Fruit fly (Drosophila melanogaster) whole organism, adult: ENCODE results near the gene Srp14.

Experiments used
- CG11617 ChIP-seq: fragments of 200-800 bp; sonication (Bioruptor generic); optimal IDR thresholded peaks from 2 replicates; lab custom pipeline; 2017; ENCODE audit warnings: mild to moderate bottlenecking, missing biosample characterization, missing genetic modification reagents, missing genetic modification characterization
- CG14711 ChIP-seq: fragments of 200-800 bp; sonication (Bioruptor generic); optimal IDR thresholded peaks from 2 replicates; lab custom pipeline; 2018; ENCODE audit warnings: missing biosample characterization, mild to moderate bottlenecking, missing genetic modification characterization, moderate library complexity
- CG1620 ChIP-seq: fragments of 200-800 bp; sonication (Bioruptor generic); optimal IDR thresholded peaks from 2 replicates; lab custom pipeline; 2016; ENCODE audit warnings: missing biosample characterization, missing genetic modification characterization
- CG33017 ChIP-seq: fragments of 200-800 bp; sonication (Bioruptor generic); optimal IDR thresholded peaks from 2 replicates; lab custom pipeline; 2018; ENCODE audit warnings: missing biosample characterization, mild to moderate bottlenecking, missing genetic modification characterization, moderate library complexity
- CG7101 ChIP-seq: fragments of 200-800 bp; sonication (Bioruptor generic); optimal IDR thresholded peaks from 2 replicates; lab custom pipeline; 2018; ENCODE audit warnings: missing biosample characterization, mild to moderate bottlenecking, missing genetic modification characterization, moderate library complexity
- Hr96 ChIP-seq: fragments of 200-800 bp; sonication (Bioruptor generic); optimal IDR thresholded peaks from 2 replicates; lab custom pipeline; 2016; ENCODE audit warnings: missing biosample characterization, missing genetic modification characterization
- bab1 ChIP-seq: fragments of 200-800 bp; sonication (Bioruptor generic); optimal IDR thresholded peaks from 3 replicates; lab custom pipeline; 2019; ENCODE audit warnings: missing biosample characterization, mild to moderate bottlenecking, missing genetic modification characterization, moderate library complexity
- cnc ChIP-seq, 2 experiments: fragments of >200 bp; optimal IDR thresholded peaks; 2 replicates each; lab custom pipeline; 2017
- ovo ChIP-seq: fragments of 200-800 bp; sonication (Bioruptor generic); optimal IDR thresholded peaks from 2 replicates; lab custom pipeline; 2016; ENCODE audit warnings: missing biosample characterization, missing genetic modification characterization
- pad ChIP-seq: fragments of 200-800 bp; sonication (Bioruptor generic); optimal IDR thresholded peaks from 3 replicates; lab custom pipeline; 2017; ENCODE audit warnings: missing biosample characterization, missing genetic modification characterization, mild to moderate bottlenecking, moderate library complexity, missing genetic modification reagents

DNA sequence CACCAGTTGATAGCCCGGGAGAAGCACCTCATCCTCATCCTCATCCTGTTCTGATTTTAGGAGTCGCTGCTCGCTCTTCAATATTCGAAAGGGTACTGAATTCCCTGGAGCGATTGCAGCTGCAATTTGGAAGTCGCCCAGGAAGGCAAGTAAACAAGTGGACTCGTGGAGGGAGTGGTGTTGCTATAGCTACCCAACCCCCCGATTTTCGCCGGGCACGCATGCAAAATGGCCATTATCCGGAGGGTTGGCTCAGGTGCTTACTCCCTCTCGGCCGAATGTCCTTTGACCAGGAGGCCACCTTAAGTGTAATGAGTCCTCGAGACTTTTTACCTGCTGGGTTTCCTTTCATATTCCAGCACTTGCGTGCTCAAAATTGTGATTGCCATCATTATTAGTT is 36.9 kb downstream of the Srp14 start, which contains the start of gene CG15923:
- no peak for TF ChIP-seq CG1620 (GFP tag; lab: Kevin White, UChicago)
- no peak for TF ChIP-seq bab1 (GFP tag; lab: Kevin White, UChicago)
- no peak for TF ChIP-seq CG7101
- no peak for TF ChIP-seq CG33017
- TF ChIP-seq CG11617 (GFP tag; lab: Kevin White, UChicago), result no peak
- TF ChIP-seq cnc (optimal IDR thresholded peaks at IDR 0.05; lab: Kevin White, UChicago), result no peak
- no peak for TF ChIP-seq pad
- no peak for TF ChIP-seq Hr96 (GFP tag; lab: Kevin White, UChicago)
- no peak for TF ChIP-seq ovo (GFP tag; lab: Kevin White, UChicago)
- no peak for TF ChIP-seq CG14711 (tag; lab: Kevin White, UChicago)
